5 fruit fly cellular contexts compared by ENCODE assay signal in genomic region chrX:15591721-15592491, dm6.
TF ChIP-seq lines count a peak whose summit lies in the region.

No protein-coding gene starts in this region.

- TF ChIP-seq CTCF in whole organism, embryonic (GFP tag; optimal IDR thresholded peaks at IDR 0.05; lab: Kevin White, UChicago): no peak

TF ChIP-seq in whole organism, adult, 20 proteins besides CTCF, POLR2A, EP300 and RAD21:
- TF ChIP-seq CG7101 (tag; optimal IDR thresholded peaks at IDR 0.05; lab: Kevin White, UChicago) (peak; percentile 3), cic (GFP tag; optimal IDR thresholded peaks at IDR 0.05; lab: Kevin White, UChicago) (no peak)
TF ChIP-seq in whole organism, adult: peak in this region for 1.

TF ChIP-seq in whole organism, embryonic, 481 proteins besides CTCF, POLR2A, EP300 and RAD21 (continues in another document):
- peak; percentile 38 for TF ChIP-seq Blimp-1 (GFP tag; optimal IDR thresholded peaks at IDR 0.05; lab: Kevin White, UChicago)
- TF ChIP-seq ttk (GFP tag; IDR thresholded peaks at IDR 0.05; lab: Robert Waterston, UW): 0 out of 2 replicates have a peak, but pooled peaks have one; percentile 11
- TF ChIP-seq her (GFP tag; optimal IDR thresholded peaks at IDR 0.05; lab: Kevin White, UChicago): peak; percentile 23
- TF ChIP-seq Nf-YA (GFP tag; IDR thresholded peaks at IDR 0.05; lab: Robert Waterston, UW): no peak
- TF ChIP-seq CG12071 (GFP tag; optimal IDR thresholded peaks at IDR 0.05; lab: Kevin White, UChicago): peak; percentile 9
- TF ChIP-seq Ptx1 (GFP tag; IDR thresholded peaks at IDR 0.05; lab: Robert Waterston, UW): peak; percentile 55
- TF ChIP-seq Eip74EF (GFP tag; optimal IDR thresholded peaks at IDR 0.05; lab: Kevin White, UChicago): peak in 1 of 2 experiments; percentile 29
- TF ChIP-seq Max (GFP tag; optimal IDR thresholded peaks at IDR 0.05; lab: Kevin White, UChicago): no peak
- TF ChIP-seq CG2120 (GFP tag; optimal IDR thresholded peaks at IDR 0.05; lab: Kevin White, UChicago): peak; percentile 54
- peak; percentile 7 for TF ChIP-seq CG3407 (GFP tag; optimal IDR thresholded peaks at IDR 0.05; lab: Kevin White, UChicago)
- TF ChIP-seq Sry-δ (GFP tag; optimal IDR thresholded peaks at IDR 0.05; lab: Kevin White, UChicago): no peak
- peak; percentile 49 for TF ChIP-seq HHEX (GFP tag; optimal IDR thresholded peaks at IDR 0.05; lab: Kevin White, UChicago)
- no peak for TF ChIP-seq CG18476 (GFP tag; optimal IDR thresholded peaks at IDR 0.05; lab: Kevin White, UChicago)
- no peak for TF ChIP-seq sr (GFP tag; IDR thresholded peaks at IDR 0.05; lab: Robert Waterston, UW)
- TF ChIP-seq CG9215 (GFP tag; IDR thresholded peaks at IDR 0.05; lab: Robert Waterston, UW): peak; percentile 74
- TF ChIP-seq Xbp1 (GFP tag; optimal IDR thresholded peaks at IDR 0.05; lab: Kevin White, UChicago): peak; percentile 50
- TF ChIP-seq CG15601 (tag; optimal IDR thresholded peaks at IDR 0.05; lab: Kevin White, UChicago): peak; percentile 1
- TF ChIP-seq dmrt99B (tag; optimal IDR thresholded peaks at IDR 0.05; lab: Kevin White, UChicago): peak; percentile 56
- no peak for TF ChIP-seq CG10959 (GFP tag; IDR thresholded peaks at IDR 0.05; lab: Robert Waterston, UW)
- TF ChIP-seq row (GFP tag; IDR thresholded peaks at IDR 0.05; lab: Robert Waterston, UW): peak; percentile 70
- TF ChIP-seq mam (GFP tag; optimal IDR thresholded peaks at IDR 0.05; lab: Kevin White, UChicago): peak; percentile 1
- TF ChIP-seq Meics (GFP tag; optimal IDR thresholded peaks at IDR 0.05; lab: Kevin White, UChicago): peak; percentile 36

TF ChIP-seq in whole organism, prepupa, 60 proteins besides CTCF, POLR2A, EP300 and RAD21:
- TF ChIP-seq vri (GFP tag; optimal IDR thresholded peaks at IDR 0.05; lab: Kevin White, UChicago): peak; percentile 34
- 0 out of 3 replicates have a peak, but pooled peaks have one; percentile 30 for TF ChIP-seq CG8119 (GFP tag; IDR thresholded peaks at IDR 0.05; lab: Robert Waterston, UW)
- TF ChIP-seq Eip78C (GFP tag; lab: Kevin White, UChicago): peak; percentile 41
- TF ChIP-seq CG11762 (GFP tag; optimal IDR thresholded peaks at IDR 0.05; lab: Kevin White, UChicago; ENCODE audit: insufficient read depth): no peak
- TF ChIP-seq OdsH (GFP tag; optimal IDR thresholded peaks at IDR 0.05; lab: Kevin White, UChicago): no peak
- TF ChIP-seq topi (GFP tag; optimal IDR thresholded peaks at IDR 0.05; lab: Kevin White, UChicago): peak; percentile 5
- no peak for TF ChIP-seq CG3919 (GFP tag; optimal IDR thresholded peaks at IDR 0.05; lab: Kevin White, UChicago)
- TF ChIP-seq spab (GFP tag; optimal IDR thresholded peaks at IDR 0.05; lab: Kevin White, UChicago): no peak
- peak; percentile 66 for TF ChIP-seq fkh (GFP tag; optimal IDR thresholded peaks at IDR 0.05; lab: Kevin White, UChicago)
- no peak for TF ChIP-seq CG11294 (GFP tag; IDR thresholded peaks at IDR 0.05; lab: Robert Waterston, UW)
- no peak for TF ChIP-seq CG6808 (GFP tag; optimal IDR thresholded peaks at IDR 0.05; lab: Kevin White, UChicago)
- TF ChIP-seq CG15336 (GFP tag; IDR thresholded peaks at IDR 0.05; lab: Robert Waterston, UW): peak; percentile 35; the same call in 1 of the 2 replicates
- TF ChIP-seq CG6163 (GFP tag; IDR thresholded peaks at IDR 0.05; lab: Robert Waterston, UW): peak; percentile 22; the same call in 1 of the 3 replicates
- TF ChIP-seq CG4318 (GFP tag; optimal IDR thresholded peaks at IDR 0.05; lab: Kevin White, UChicago): peak; percentile 11
- TF ChIP-seq pdm3 (GFP tag; optimal IDR thresholded peaks at IDR 0.05; lab: Kevin White, UChicago): no peak
- TF ChIP-seq svp (GFP tag; lab: Kevin White, UChicago): peak; percentile 71
- TF ChIP-seq CG8319 (GFP tag; optimal IDR thresholded peaks at IDR 0.05; lab: Kevin White, UChicago): no peak
- peak; percentile 7 for TF ChIP-seq esn (GFP tag; optimal IDR thresholded peaks at IDR 0.05; lab: Kevin White, UChicago)

TF ChIP-seq in whole organism, pupa, 21 proteins besides CTCF, POLR2A, EP300 and RAD21:
- TF ChIP-seq CG17806 (tag; optimal IDR thresholded peaks at IDR 0.05; lab: Kevin White, UChicago) (no peak), CG4496 (GFP tag; IDR thresholded peaks at IDR 0.05; lab: Robert Waterston, UW) (0 out of 3 replicates have a peak, but pooled peaks have one; percentile 42), D1 (tag; optimal IDR thresholded peaks at IDR 0.05; lab: Kevin White, UChicago) (no peak), CG15710 (tag; optimal IDR thresholded peaks at IDR 0.05; lab: Kevin White, UChicago) (no peak), CG10348 (GFP tag; IDR thresholded peaks at IDR 0.05; lab: Robert Waterston, UW) (no peak), CG8159 (tag; optimal IDR thresholded peaks at IDR 0.05; lab: Kevin White, UChicago) (no peak), CG8301 (tag; optimal IDR thresholded peaks at IDR 0.05; lab: Kevin White, UChicago) (no peak), CG34367 (tag; optimal IDR thresholded peaks at IDR 0.05; lab: Kevin White, UChicago) (no peak), CG14655 (GFP tag; optimal IDR thresholded peaks at IDR 0.05; lab: Kevin White, UChicago) (no peak), Snoo (tag; optimal IDR thresholded peaks at IDR 0.05; lab: Kevin White, UChicago) (no peak), EcR (GFP tag; optimal IDR thresholded peaks at IDR 0.05; lab: Kevin White, UChicago) (peak; percentile 66)

TF ChIP-seq in whole organism, wandering third instar larva, 38 proteins besides CTCF, POLR2A, EP300 and RAD21:
- TF ChIP-seq CrebA (GFP tag; optimal IDR thresholded peaks at IDR 0.05; lab: Kevin White, UChicago; ENCODE audit: borderline replicate concordance) (no peak), sv (GFP tag; optimal IDR thresholded peaks at IDR 0.05; lab: Kevin White, UChicago) (peak; percentile 34), OdsH (GFP tag; optimal IDR thresholded peaks at IDR 0.05; lab: Kevin White, UChicago) (peak; percentile 4)
